Fruit fly (Drosophila melanogaster) whole organism: ENCODE data around the gene frm.

Experiments used
- EcR ChIP-seq, 2 experiments: fragments of >200 bp; optimal IDR thresholded peaks; 2 replicates each; lab custom pipeline; 2017; ENCODE audit warnings: missing biosample characterization in 2 of 2, missing genetic modification characterization in 2 of 2, missing genetic modification reagents in 2 of 2
- pan ChIP-seq: fragments of >200 bp; optimal IDR thresholded peaks from 2 replicates; lab custom pipeline; 2017
- psq ChIP-seq: fragments of >200 bp; optimal IDR thresholded peaks from 2 replicates; lab custom pipeline; 2017
- usp ChIP-seq: fragments of >200 bp; optimal IDR thresholded peaks from 2 replicates; lab custom pipeline; 2017; ENCODE audit warnings: missing biosample characterization, missing genetic modification characterization, mixed read lengths

DNA sequence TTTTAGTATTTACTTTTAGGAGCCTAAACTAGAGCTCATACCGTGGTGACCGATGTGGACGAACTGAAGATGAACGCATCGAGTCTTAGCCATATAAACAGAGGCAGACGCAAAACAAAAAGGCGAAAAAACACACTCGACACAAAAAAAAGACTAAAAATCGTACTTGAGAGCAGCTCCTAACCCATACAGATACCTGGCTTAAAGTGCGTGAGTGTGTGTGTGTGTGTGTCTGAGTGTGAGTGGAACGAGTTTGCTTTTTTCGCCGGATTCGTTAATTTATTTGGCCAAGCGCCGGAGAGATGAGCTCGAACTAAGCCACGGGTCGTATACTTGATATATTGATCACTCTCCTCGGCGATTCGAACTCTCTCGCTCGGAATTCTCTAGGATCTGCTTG, at the start of gene frm:
- TF ChIP-seq usp, result no peak
- TF ChIP-seq EcR (GFP tag; optimal IDR thresholded peaks at IDR 0.05; lab: Kevin White, UChicago), result no peak
- TF ChIP-seq pan (lab: Kevin White, UChicago), result no peak
- TF ChIP-seq psq (lab: Kevin White, UChicago), result no peak
